Fruit fly (Drosophila melanogaster) whole organism, embryonic: ENCODE results near the gene Lerp.

ENCODE experiments used
- Abd-B ChIP-seq: fragments of 200-800 bp; sonication (Bioruptor generic); optimal IDR thresholded peaks from 2 replicates; lab custom pipeline; 2018; ENCODE audit warnings: missing biosample characterization, mild to moderate bottlenecking, missing genetic modification characterization, moderate library complexity
- Adf1 ChIP-seq: fragments of 200-800 bp; sonication (Bioruptor generic); IDR thresholded peaks from 2 replicates; pipeline ENCODE4 v1.3.6; 2022; ENCODE audit warnings: missing biosample characterization, missing genetic modification characterization
- CG12155 ChIP-seq: fragments of 200-800 bp; sonication (Bioruptor generic); optimal IDR thresholded peaks from 3 replicates; lab custom pipeline; 2016; ENCODE audit warnings: missing biosample characterization, missing genetic modification characterization
- CG12769 ChIP-seq: fragments of 200-800 bp; sonication (Bioruptor generic); optimal IDR thresholded peaks from 2 replicates; lab custom pipeline; 2019; ENCODE audit warnings: missing biosample characterization, mild to moderate bottlenecking, missing genetic modification characterization, moderate library complexity
- CG13287 ChIP-seq: fragments of 200-800 bp; sonication (Bioruptor generic); IDR thresholded peaks from 2 replicates; pipeline ENCODE4 v1.3.6; 2022; ENCODE audit warnings: missing biosample characterization, missing genetic modification characterization; ENCODE audit not compliant: partially characterized antibody
- CG13775 ChIP-seq: fragments of 200-800 bp; sonication (Bioruptor generic); optimal IDR thresholded peaks from 3 replicates; lab custom pipeline; 2017; ENCODE audit warnings: missing biosample characterization, mild to moderate bottlenecking, missing genetic modification characterization
- CG1529 ChIP-seq: fragments of 200-800 bp; sonication (Bioruptor generic); optimal IDR thresholded peaks from 3 replicates; lab custom pipeline; 2018; ENCODE audit warnings: missing biosample characterization, missing genetic modification characterization
- CG1603 ChIP-seq: fragments of 200-800 bp; sonication (Bioruptor generic); optimal IDR thresholded peaks from 2 replicates; lab custom pipeline; 2019; ENCODE audit warnings: missing biosample characterization, mild to moderate bottlenecking, missing genetic modification characterization, moderate library complexity
- CG1832 ChIP-seq: fragments of 200-800 bp; sonication (Bioruptor generic); optimal IDR thresholded peaks from 2 replicates; lab custom pipeline; 2017; ENCODE audit warnings: missing biosample characterization, mild to moderate bottlenecking, missing genetic modification characterization, inconsistent platforms
- CG18764 ChIP-seq: fragments of 200-800 bp; sonication (Bioruptor generic); optimal IDR thresholded peaks from 3 replicates; lab custom pipeline; 2016; ENCODE audit warnings: missing biosample characterization, missing genetic modification characterization
- CG2678 ChIP-seq: fragments of 200-800 bp; sonication (Bioruptor generic); optimal IDR thresholded peaks from 3 replicates; lab custom pipeline; 2019; ENCODE audit warnings: missing biosample characterization, mild to moderate bottlenecking, missing genetic modification characterization, moderate library complexity
- CG34224 ChIP-seq: fragments of 200-800 bp; sonication (Bioruptor generic); IDR thresholded peaks from 3 replicates; pipeline ENCODE4 v1.3.6; 2022; ENCODE audit warnings: missing biosample characterization, missing genetic modification characterization; ENCODE audit not compliant: partially characterized antibody
- CG4328 ChIP-seq: fragments of 200-800 bp; sonication (Bioruptor generic); optimal IDR thresholded peaks from 3 replicates; lab custom pipeline; 2017; ENCODE audit warnings: missing biosample characterization, missing genetic modification reagents, missing genetic modification characterization
- CG6791 ChIP-seq: fragments of 200-800 bp; sonication (Bioruptor generic); IDR thresholded peaks from 3 replicates; pipeline ENCODE4 v1.3.6; 2022; ENCODE audit warnings: missing biosample characterization, missing genetic modification characterization; ENCODE audit not compliant: partially characterized antibody
- CG8089 ChIP-seq: fragments of 200-800 bp; sonication (Bioruptor generic); optimal IDR thresholded peaks from 3 replicates; lab custom pipeline; 2016; ENCODE audit warnings: missing biosample characterization, missing genetic modification characterization
- CG8388 ChIP-seq: fragments of 200-800 bp; sonication (Bioruptor generic); optimal IDR thresholded peaks from 2 replicates; lab custom pipeline; 2019; ENCODE audit warnings: missing biosample characterization, mild to moderate bottlenecking, missing genetic modification characterization, moderate library complexity
- CG8478 ChIP-seq: fragments of >200 bp; optimal IDR thresholded peaks from 2 replicates; lab custom pipeline; 2018
- Dek ChIP-seq: fragments of 200-800 bp; sonication (Bioruptor generic); optimal IDR thresholded peaks from 3 replicates; lab custom pipeline; 2019; ENCODE audit warnings: missing biosample characterization, mild to moderate bottlenecking, missing genetic modification characterization, moderate library complexity
- Dll ChIP-seq: fragments of 200-800 bp; sonication (Bioruptor generic); IDR thresholded peaks from 4 replicates; pipeline ENCODE4 v1.3.6; 2022; ENCODE audit warnings: missing biosample characterization, missing genetic modification characterization; ENCODE audit not compliant: partially characterized antibody
- Ets65A ChIP-seq: fragments of 200-800 bp; sonication (Bioruptor generic); peaks from one replicate; lab custom pipeline; 2016; ENCODE audit warnings: missing biosample characterization, missing genetic modification characterization
- Hr78 ChIP-seq, 2 experiments: fragments of 200-800 bp in 1 of 2; fragments of >200 bp in 1 of 2; sonication (Bioruptor generic) in 1 of 2; optimal IDR thresholded peaks; 2 replicates each; lab custom pipeline; 2017 to 2019; ENCODE audit warnings: missing biosample characterization in 2 of 2, missing genetic modification characterization in 2 of 2, mild to moderate bottlenecking in 1 of 2, moderate library complexity in 1 of 2
- Med ChIP-seq: fragments of 200-800 bp; sonication (Bioruptor generic); peaks from one replicate; lab custom pipeline; 2016; ENCODE audit warnings: missing biosample characterization, missing genetic modification characterization, mild to moderate bottlenecking, inconsistent platforms, moderate library complexity
- Oaz ChIP-seq: fragments of 200-800 bp; sonication (Bioruptor generic); IDR thresholded peaks from 2 replicates; pipeline ENCODE4 v1.3.6; 2022; ENCODE audit warnings: missing biosample characterization, missing genetic modification characterization
- PHDP ChIP-seq: fragments of 200-800 bp; sonication (Bioruptor generic); optimal IDR thresholded peaks from 3 replicates; lab custom pipeline; 2018; ENCODE audit warnings: missing biosample characterization, mild to moderate bottlenecking, missing genetic modification characterization, moderate library complexity
- Rx ChIP-seq: fragments of 200-800 bp; sonication (Bioruptor generic); IDR thresholded peaks from 2 replicates; pipeline ENCODE4 v1.3.6; 2022; ENCODE audit warnings: missing biosample characterization, missing genetic modification characterization
- Vsx1 ChIP-seq: fragments of 200-800 bp; sonication (Bioruptor generic); optimal IDR thresholded peaks from 2 replicates; lab custom pipeline; 2017; ENCODE audit warnings: missing biosample characterization, mild to moderate bottlenecking, missing genetic modification characterization, missing genetic modification reagents
- Xbp1 ChIP-seq: fragments of 200-800 bp; sonication (Bioruptor generic); optimal IDR thresholded peaks from 3 replicates; lab custom pipeline; 2016; ENCODE audit warnings: missing biosample characterization, mild to moderate bottlenecking, missing genetic modification characterization
- abd-A ChIP-seq: fragments of 200-800 bp; sonication (Bioruptor generic); optimal IDR thresholded peaks from 3 replicates; lab custom pipeline; 2019; ENCODE audit warnings: missing biosample characterization, mild to moderate bottlenecking, missing genetic modification characterization, moderate library complexity
- chinmo ChIP-seq: fragments of 200-800 bp; sonication (Bioruptor generic); IDR thresholded peaks from 4 replicates; pipeline ENCODE4 v1.3.6; 2022; ENCODE audit warnings: missing biosample characterization, missing genetic modification characterization; ENCODE audit not compliant: partially characterized antibody
- chm ChIP-seq: fragments of 200-800 bp; sonication (Bioruptor generic); IDR thresholded peaks from 2 replicates; pipeline ENCODE4 v1.3.6; 2022; ENCODE audit warnings: missing biosample characterization, missing genetic modification characterization
- crc ChIP-seq: fragments of 200-800 bp; sonication (Bioruptor generic); optimal IDR thresholded peaks from 2 replicates; lab custom pipeline; 2016; ENCODE audit warnings: missing biosample characterization, missing genetic modification characterization
- crp ChIP-seq, 2 experiments: fragments of 200-800 bp; sonication (Bioruptor generic); optimal IDR thresholded peaks; 2 replicates in 1 of 2; 3 replicates in 1 of 2; lab custom pipeline; 2017; ENCODE audit warnings: missing biosample characterization in 2 of 2, missing genetic modification characterization in 2 of 2, mild to moderate bottlenecking in 1 of 2, moderate library complexity in 1 of 2
- dimm ChIP-seq: fragments of 200-800 bp; sonication (Bioruptor generic); IDR thresholded peaks from 2 replicates; pipeline ENCODE4 v1.3.6; 2022; ENCODE audit warnings: missing biosample characterization, missing genetic modification characterization
- dmrt11E ChIP-seq: fragments of 200-800 bp; sonication (Bioruptor generic); optimal IDR thresholded peaks from 3 replicates; lab custom pipeline; 2018; ENCODE audit warnings: missing biosample characterization, mild to moderate bottlenecking, missing genetic modification characterization, moderate library complexity
- eve ChIP-seq, 2 experiments: fragments of >200 bp; optimal IDR thresholded peaks; 2 replicates each; lab custom pipeline; 2017; ENCODE audit warnings: missing biosample characterization in 2 of 2, missing genetic modification characterization in 2 of 2
- exex ChIP-seq: fragments of 200-800 bp; sonication (Bioruptor generic); optimal IDR thresholded peaks from 4 replicates; lab custom pipeline; 2018; ENCODE audit warnings: missing biosample characterization, mild to moderate bottlenecking, missing genetic modification characterization, moderate library complexity
- eyg ChIP-seq: fragments of 200-800 bp; sonication (Bioruptor generic); optimal IDR thresholded peaks from 3 replicates; lab custom pipeline; 2016; ENCODE audit warnings: missing biosample characterization, missing genetic modification characterization
- gt ChIP-seq: fragments of 200-800 bp; sonication (Bioruptor generic); IDR thresholded peaks from 2 replicates; pipeline ENCODE4 v1.3.6; 2022; ENCODE audit warnings: missing biosample characterization, missing genetic modification characterization
- knrl ChIP-seq: fragments of 200-800 bp; sonication (Bioruptor generic); IDR thresholded peaks from 3 replicates; pipeline ENCODE4 v1.3.6; 2022; ENCODE audit warnings: missing biosample characterization, missing genetic modification characterization; ENCODE audit not compliant: partially characterized antibody
- luna ChIP-seq: fragments of 200-800 bp; sonication (Bioruptor generic); optimal IDR thresholded peaks from 2 replicates; lab custom pipeline; 2016; ENCODE audit warnings: missing biosample characterization, missing genetic modification characterization
- prd ChIP-seq, 3 experiments: fragments of >200 bp in 2 of 3; fragments of 200-800 bp in 1 of 3; sonication (Bioruptor generic) in 1 of 3; optimal IDR thresholded peaks in 2 of 3; IDR thresholded peaks in 1 of 3; 2 replicates in 2 of 3; 3 replicates in 1 of 3; pipeline versions ENCODE4 v1.3.6 to Lab custom; 2017 to 2022; ENCODE audit warnings: missing biosample characterization in 1 of 3, missing genetic modification characterization in 1 of 3
- pros ChIP-seq: fragments of 200-800 bp; sonication (Bioruptor generic); optimal IDR thresholded peaks from 3 replicates; lab custom pipeline; 2019; ENCODE audit warnings: missing biosample characterization, mild to moderate bottlenecking, missing genetic modification characterization, moderate library complexity
- row ChIP-seq: fragments of 200-800 bp; sonication (Bioruptor generic); IDR thresholded peaks from 3 replicates; pipeline ENCODE4 v1.3.6; 2022; ENCODE audit warnings: missing biosample characterization, missing genetic modification characterization
- sd ChIP-seq: fragments of 200-800 bp; sonication (Bioruptor generic); optimal IDR thresholded peaks from 3 replicates; lab custom pipeline; 2018; ENCODE audit warnings: missing biosample characterization, mild to moderate bottlenecking, missing genetic modification characterization, moderate library complexity
- sens ChIP-seq: fragments of 200-800 bp; sonication (Bioruptor generic); peaks from one replicate; lab custom pipeline; 2016; ENCODE audit warnings: missing biosample characterization, missing genetic modification characterization
- ssp ChIP-seq: fragments of 200-800 bp; sonication (Bioruptor generic); IDR thresholded peaks from 2 replicates; pipeline ENCODE4 v1.3.6; 2022; ENCODE audit warnings: missing biosample characterization, missing genetic modification characterization
- zen2 ChIP-seq: fragments of 200-800 bp; sonication (Bioruptor generic); IDR thresholded peaks from 3 replicates; pipeline ENCODE4 v1.3.6; 2022; ENCODE audit warnings: missing biosample characterization, missing genetic modification characterization; ENCODE audit not compliant: partially characterized antibody
- zfh1 ChIP-seq: fragments of 200-800 bp; sonication (Bioruptor generic); IDR thresholded peaks from 3 replicates; pipeline ENCODE4 v1.3.6; 2022; ENCODE audit warnings: missing biosample characterization, missing genetic modification characterization

Lerp gene

DNA sequence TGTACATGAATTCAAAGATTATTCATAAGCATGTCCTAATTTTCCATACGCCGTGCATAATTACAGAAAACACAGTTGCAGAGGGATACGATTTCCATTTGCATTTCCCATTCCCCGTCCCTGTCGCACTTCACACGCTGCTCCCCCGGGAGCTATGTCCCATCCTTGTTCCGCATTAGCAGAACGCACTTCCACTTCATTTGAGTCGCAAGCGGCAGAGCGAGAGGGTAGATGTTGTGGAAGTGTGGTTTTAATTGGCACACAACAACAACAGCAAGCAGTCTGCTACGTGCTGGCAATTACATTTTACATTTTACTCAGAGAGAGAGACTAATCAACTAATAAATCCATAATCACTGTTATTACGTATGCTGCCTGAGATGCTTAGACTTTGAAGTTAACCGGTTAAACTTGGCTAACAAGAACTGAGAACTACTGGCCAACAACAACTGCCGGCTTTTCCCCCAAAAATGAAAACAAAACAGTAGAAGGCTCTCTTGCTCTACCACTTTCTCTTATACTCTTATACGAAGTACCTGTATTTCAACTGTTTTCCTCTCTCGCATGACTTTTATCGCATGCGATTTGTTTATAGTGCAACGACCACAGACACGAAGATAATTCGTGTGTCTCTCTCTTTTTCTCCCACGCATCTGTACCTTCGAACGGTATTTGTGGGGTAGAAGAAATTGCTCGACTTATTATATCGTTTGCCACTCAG is 65.0 kb downstream of the Lerp start (continued):
- TF ChIP-seq CG12769 (tag; lab: Kevin White, UChicago): peak; percentile 87
- TF ChIP-seq CG8478 (lab: Kevin White, UChicago): peak; percentile 56
- TF ChIP-seq dimm (GFP tag; lab: Robert Waterston, UW): no peak
- peak; percentile 6 for TF ChIP-seq exex (tag; lab: Kevin White, UChicago)
- no peak for TF ChIP-seq Oaz (GFP tag; lab: Robert Waterston, UW)
- TF ChIP-seq CG18764 (GFP tag; lab: Kevin White, UChicago): no peak
- TF ChIP-seq ssp (GFP tag; lab: Robert Waterston, UW): no peak
- TF ChIP-seq gt (GFP tag; lab: Robert Waterston, UW): no peak
- no peak for TF ChIP-seq Ets65A (GFP tag; lab: Kevin White, UChicago)
- no peak for TF ChIP-seq crc (GFP tag; lab: Kevin White, UChicago)
- no peak for TF ChIP-seq CG12155 (GFP tag; lab: Kevin White, UChicago)
- no peak for TF ChIP-seq CG13775 (GFP tag; lab: Kevin White, UChicago)
- TF ChIP-seq Abd-B (GFP tag; lab: Kevin White, UChicago): no peak
- TF ChIP-seq CG34224 (GFP tag; lab: Robert Waterston, UW): peak; percentile 44; the same call in 1 of the 3 replicates
- TF ChIP-seq CG4328 (GFP tag; lab: Kevin White, UChicago): no peak
- no peak for TF ChIP-seq dmrt11E (tag; lab: Kevin White, UChicago)
- peak; percentile 51; the same call in 3 of the 4 replicates for TF ChIP-seq Dll
- TF ChIP-seq CG8089 (GFP tag; lab: Kevin White, UChicago): no peak
- no peak for TF ChIP-seq chm (GFP tag; lab: Robert Waterston, UW)
- TF ChIP-seq zfh1 (GFP tag; lab: Robert Waterston, UW): no peak
- TF ChIP-seq abd-A (tag; lab: Kevin White, UChicago): peak; percentile 69
- TF ChIP-seq PHDP: no peak
- TF ChIP-seq prd (optimal IDR thresholded peaks at IDR 0.05; lab: Kevin White, UChicago): no peak
- no peak for TF ChIP-seq prd (GFP tag; IDR thresholded peaks at IDR 0.05; lab: Robert Waterston, UW)
- TF ChIP-seq Med (GFP tag; lab: Kevin White, UChicago): peak; percentile 49
- no peak for TF ChIP-seq CG6791
- TF ChIP-seq Vsx1 (GFP tag; lab: Kevin White, UChicago): peak; percentile 25
- no peak for TF ChIP-seq CG2678 (tag; lab: Kevin White, UChicago)
- TF ChIP-seq crp (GFP tag; optimal IDR thresholded peaks at IDR 0.05; lab: Kevin White, UChicago): no peak
- TF ChIP-seq knrl (GFP tag; lab: Robert Waterston, UW): no peak
- 0 out of 2 replicates have a peak, but pooled peaks have one; percentile 15 for TF ChIP-seq CG13287 (GFP tag; lab: Robert Waterston, UW)
- peak; percentile 86 for TF ChIP-seq CG1832 (GFP tag; lab: Kevin White, UChicago)
- no peak for TF ChIP-seq CG8388 (GFP tag; lab: Kevin White, UChicago)
- no peak for TF ChIP-seq Rx
- no peak for TF ChIP-seq luna (GFP tag; lab: Kevin White, UChicago)
- peak; percentile 84; the same call in 2 of the 4 replicates for TF ChIP-seq chinmo (GFP tag; lab: Robert Waterston, UW)
- TF ChIP-seq Dek (tag; lab: Kevin White, UChicago): no peak
- TF ChIP-seq eve (GFP tag; optimal IDR thresholded peaks at IDR 0.05; lab: Kevin White, UChicago): peak in 1 of 2 experiments; percentile 39
- TF ChIP-seq Adf1 (GFP tag; lab: Robert Waterston, UW): no peak
- no peak for TF ChIP-seq Xbp1 (GFP tag; lab: Kevin White, UChicago)
- no peak for TF ChIP-seq CG1603 (tag; lab: Kevin White, UChicago)
- TF ChIP-seq pros (GFP tag; lab: Kevin White, UChicago): peak; percentile 43
- TF ChIP-seq zen2: 0 out of 3 replicates have a peak, but pooled peaks have one; percentile 31
- no peak for TF ChIP-seq Hr78 (GFP tag; optimal IDR thresholded peaks at IDR 0.05; lab: Kevin White, UChicago)
- no peak for TF ChIP-seq eyg
- peak; percentile 34 for TF ChIP-seq row (GFP tag; lab: Robert Waterston, UW)
- TF ChIP-seq sens: peak; percentile 61
- peak; percentile 47 for TF ChIP-seq sd (tag; lab: Kevin White, UChicago)
- TF ChIP-seq CG1529 (GFP tag; lab: Kevin White, UChicago): no peak
